Worm (Caenorhabditis elegans) whole organism, late embryonic: Measurements from ENCODE around the gene F35E12.10.

ENCODE experiments used
- T23F11.4 ChIP-seq: fragments of 200-800 bp; sonication (Bioruptor generic); optimal IDR thresholded peaks from 2 replicates; lab custom pipeline; 2018; ENCODE audit warnings: mild to moderate bottlenecking, missing genetic modification characterization, missing compliant biosample characterization
- ceh-45 ChIP-seq: fragments of 200-800 bp; sonication (Bioruptor generic); IDR thresholded peaks from 2 replicates; pipeline ENCODE4 v1.3.6; 2022; ENCODE audit warnings: missing genetic modification reagents, missing genetic modification characterization, missing compliant biosample characterization
- nhr-11 ChIP-seq: fragments of 150-350 bp; optimal IDR thresholded peaks from 2 replicates; lab custom pipeline; 2014; ENCODE audit warnings: missing biosample characterization, missing genetic modification characterization
- ref-2 ChIP-seq: sonication (generic microtip); optimal IDR thresholded peaks from 2 replicates; lab custom pipeline; 2016; ENCODE audit warnings: missing genetic modification characterization, missing compliant biosample characterization
- tbx-2 ChIP-seq: sonication (generic microtip); optimal IDR thresholded peaks from 2 replicates; lab custom pipeline; 2016; ENCODE audit warnings: missing genetic modification characterization, missing compliant biosample characterization

DNA sequence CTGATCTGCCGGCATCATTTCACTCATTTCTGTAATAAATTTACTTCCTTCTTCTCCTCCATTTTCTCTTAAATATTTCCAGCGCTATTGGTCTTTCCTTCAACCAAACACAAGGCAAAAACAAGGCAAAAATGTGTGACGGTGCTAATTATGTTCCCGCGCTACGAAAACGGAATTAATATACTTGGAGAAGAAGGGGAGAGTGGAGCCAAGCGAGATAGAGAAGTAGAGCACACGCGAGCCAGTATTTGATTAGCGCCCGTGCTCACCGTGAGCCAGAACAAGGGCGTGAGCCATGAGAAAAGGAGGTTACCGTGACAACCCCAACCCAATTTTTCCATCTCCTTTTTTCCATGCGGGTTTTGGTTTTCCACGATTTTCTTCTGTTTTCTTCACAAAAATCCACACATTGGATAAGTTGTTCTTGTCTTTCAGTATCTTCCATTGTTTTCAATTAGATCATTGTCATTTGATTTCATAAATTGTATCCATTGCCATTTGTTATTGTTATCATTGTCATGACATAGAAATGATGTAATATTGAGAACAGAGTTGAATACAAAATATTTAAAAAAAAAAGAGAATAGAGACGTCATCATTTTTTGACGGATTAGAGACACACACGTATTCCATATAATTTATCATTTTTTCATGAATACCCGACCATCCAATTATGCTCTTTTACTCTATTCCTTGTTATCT lies 14.0 kb upstream of the F35E12.10 start, which contains the start of gene F20G2.6:
- TF ChIP-seq ref-2 (tag; lab: Kevin White, UChicago) (no peak), nhr-11 (no peak), ceh-45 (GFP tag; lab: Robert Waterston, UW) (no peak), tbx-2 (tag; lab: Kevin White, UChicago) (no peak), T23F11.4 (GFP tag; lab: Kevin White, UChicago) (no peak)
